Worm (Caenorhabditis elegans): ENCODE measurements around the gene crls-1.

DNA sequence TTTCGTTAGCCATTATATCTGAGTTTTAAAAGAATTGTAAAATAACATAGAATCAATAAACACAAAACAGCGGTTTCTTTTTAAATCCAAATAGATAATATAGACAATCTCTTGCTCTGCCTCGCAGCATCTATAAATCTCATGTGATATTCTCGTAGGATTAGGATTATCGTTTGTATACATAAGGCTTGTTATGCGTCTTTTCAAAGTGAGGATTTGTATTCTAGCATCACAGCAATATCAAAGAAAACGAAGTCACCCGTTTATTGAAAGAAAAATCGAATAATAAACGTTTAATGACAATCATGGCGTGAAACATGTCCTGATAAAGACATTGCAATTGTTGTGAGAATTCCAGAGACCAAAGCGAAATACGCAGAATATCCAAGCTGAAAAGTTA, 37.3 kb downstream of the crls-1 start, which contains the start of the genes T24C4.3 and clc-20:
- TF ChIP-seq flt-1 (GFP tag; IDR thresholded peaks at IDR 0.05) = no peak
- no peak for TF ChIP-seq ref-1 (GFP tag; conservative IDR thresholded peaks at IDR 0.05)
- no peak for TF ChIP-seq ztf-23 (GFP tag; IDR thresholded peaks at IDR 0.05)
- no peak for TF ChIP-seq T22C8.4 (GFP tag; IDR thresholded peaks at IDR 0.05)
- no peak for TF ChIP-seq cog-1 (tag; optimal IDR thresholded peaks at IDR 0.05)
- no peak for TF ChIP-seq med-1 (GFP tag; optimal IDR thresholded peaks at IDR 0.05; ENCODE audit: insufficient read depth)
- TF ChIP-seq klf-2 (GFP tag; conservative IDR thresholded peaks at IDR 0.05) = no peak
